Worm (Caenorhabditis elegans) whole organism, late embryonic: ENCODE results near the gene C17F4.12.
"Not testable (repeated sequence)": the region's sequence is repeated elsewhere in the genome, so short reads cannot be mapped to it uniquely, and the experiment has no call there.

ENCODE experiments used
- C38D4.7 ChIP-seq: fragments of 200-800 bp; sonication (Bioruptor generic); optimal IDR thresholded peaks from 2 replicates; lab custom pipeline; 2018; ENCODE audit warnings: mild to moderate bottlenecking, missing genetic modification characterization, moderate library complexity, missing compliant biosample characterization
- F13H6.1 ChIP-seq: sonication (generic microtip); optimal IDR thresholded peaks from 2 replicates; lab custom pipeline; 2016; ENCODE audit warnings: missing genetic modification characterization, missing compliant biosample characterization
- T23F11.4 ChIP-seq: fragments of 200-800 bp; sonication (Bioruptor generic); optimal IDR thresholded peaks from 2 replicates; lab custom pipeline; 2018; ENCODE audit warnings: mild to moderate bottlenecking, missing genetic modification characterization, missing compliant biosample characterization
- ceh-14 ChIP-seq: sonication (generic microtip); optimal IDR thresholded peaks from 2 replicates; lab custom pipeline; 2016; ENCODE audit warnings: missing genotype, missing genetic modification characterization, missing compliant biosample characterization
- ceh-18 ChIP-seq: sonication (generic microtip); optimal IDR thresholded peaks from 2 replicates; lab custom pipeline; 2016; ENCODE audit warnings: missing genetic modification characterization, missing compliant biosample characterization
- ceh-24 ChIP-seq: sonication (generic microtip); optimal IDR thresholded peaks from 2 replicates; lab custom pipeline; 2016; ENCODE audit warnings: mild to moderate bottlenecking, missing genetic modification characterization, missing compliant biosample characterization
- ceh-45 ChIP-seq: fragments of 200-800 bp; sonication (Bioruptor generic); IDR thresholded peaks from 2 replicates; pipeline ENCODE4 v1.3.6; 2022; ENCODE audit warnings: missing genetic modification reagents, missing genetic modification characterization, missing compliant biosample characterization
- ceh-48 ChIP-seq: sonication (generic microtip); optimal IDR thresholded peaks from 2 replicates; lab custom pipeline; 2016; ENCODE audit warnings: missing genetic modification characterization, inconsistent platforms, missing compliant biosample characterization
- ceh-6 ChIP-seq: fragments of 200-800 bp; sonication (Bioruptor generic); optimal IDR thresholded peaks from 2 replicates; lab custom pipeline; 2018; ENCODE audit warnings: mild to moderate bottlenecking, missing genetic modification characterization, missing compliant biosample characterization
- dmd-4 ChIP-seq: sonication (generic microtip); optimal IDR thresholded peaks from 2 replicates; lab custom pipeline; 2016; ENCODE audit warnings: borderline replicate concordance, missing genetic modification characterization, missing compliant biosample characterization
- dve-1 ChIP-seq: sonication (generic microtip); optimal IDR thresholded peaks from 2 replicates; lab custom pipeline; 2017; ENCODE audit warnings: antibody characterized with exemption, mild to moderate bottlenecking, missing genetic modification characterization, missing compliant biosample characterization
- elt-2 ChIP-seq: sonication (generic microtip); optimal IDR thresholded peaks from 2 replicates; lab custom pipeline; 2016; ENCODE audit warnings: missing genetic modification reagents, missing genetic modification characterization, missing compliant biosample characterization
- elt-4 ChIP-seq: sonication (generic microtip); optimal IDR thresholded peaks from 2 replicates; lab custom pipeline; 2016; ENCODE audit warnings: missing genetic modification characterization, missing compliant biosample characterization
- eyg-1 ChIP-seq: sonication (generic microtip); optimal IDR thresholded peaks from 2 replicates; lab custom pipeline; 2016; ENCODE audit warnings: missing genotype, missing genetic modification characterization, missing compliant biosample characterization
- fkh-6 ChIP-seq: sonication (generic microtip); optimal IDR thresholded peaks from 2 replicates; lab custom pipeline; 2016; ENCODE audit warnings: missing genetic modification characterization, missing compliant biosample characterization
- gmeb-2 ChIP-seq: sonication (generic microtip); optimal IDR thresholded peaks from 2 replicates; lab custom pipeline; 2016; ENCODE audit warnings: missing genetic modification characterization, inconsistent platforms, missing compliant biosample characterization
- hlh-13 ChIP-seq: fragments of 200-800 bp; sonication (Bioruptor generic); optimal IDR thresholded peaks from 2 replicates; lab custom pipeline; 2018; ENCODE audit warnings: mild to moderate bottlenecking, missing genetic modification characterization, missing compliant biosample characterization
- hlh-15 ChIP-seq: sonication (generic microtip); optimal IDR thresholded peaks from 2 replicates; lab custom pipeline; 2016; ENCODE audit warnings: missing genetic modification characterization, missing compliant biosample characterization
- hlh-30 ChIP-seq: sonication (generic microtip); optimal IDR thresholded peaks from 2 replicates; lab custom pipeline; 2017; ENCODE audit warnings: antibody characterized with exemption, missing genetic modification characterization, missing compliant biosample characterization; ENCODE audit not compliant: insufficient read depth
- hlh-6 ChIP-seq: sonication (generic microtip); optimal IDR thresholded peaks from 2 replicates; lab custom pipeline; 2016; ENCODE audit warnings: missing genotype, missing genetic modification characterization, missing compliant biosample characterization
- nhr-11 ChIP-seq: fragments of 150-350 bp; optimal IDR thresholded peaks from 2 replicates; lab custom pipeline; 2014; ENCODE audit warnings: missing biosample characterization, missing genetic modification characterization
- nhr-232 ChIP-seq: sonication (generic microtip); optimal IDR thresholded peaks from 2 replicates; lab custom pipeline; 2016; ENCODE audit warnings: missing genetic modification characterization, missing compliant biosample characterization
- npax-4 ChIP-seq: sonication (generic microtip); optimal IDR thresholded peaks from 2 replicates; lab custom pipeline; 2016; ENCODE audit warnings: missing genetic modification characterization, missing compliant biosample characterization
- pag-3 ChIP-seq: sonication (generic microtip); optimal IDR thresholded peaks from 2 replicates; lab custom pipeline; 2016; ENCODE audit warnings: missing compliant biosample characterization, missing genetic modification characterization, borderline replicate concordance
- pax-1 ChIP-seq: fragments of 150-350 bp; optimal IDR thresholded peaks from 2 replicates; lab custom pipeline; 2014; ENCODE audit warnings: missing biosample characterization, missing genetic modification characterization
- pha-2 ChIP-seq: sonication (generic microtip); optimal IDR thresholded peaks from 2 replicates; lab custom pipeline; 2017; ENCODE audit warnings: mild to moderate bottlenecking, missing genetic modification characterization, missing compliant biosample characterization
- pqm-1 ChIP-seq: sonication (generic microtip); optimal IDR thresholded peaks from 2 replicates; lab custom pipeline; 2016; ENCODE audit warnings: missing genetic modification characterization, missing compliant biosample characterization
- pros-1 ChIP-seq: fragments of 150-350 bp; optimal IDR thresholded peaks from 2 replicates; lab custom pipeline; 2014; ENCODE audit warnings: missing biosample characterization, missing genetic modification reagents, missing genetic modification characterization
- sox-2 ChIP-seq: fragments of 200-800 bp; sonication (Bioruptor generic); IDR thresholded peaks from 2 replicates; pipeline ENCODE4 v1.3.6; 2022; ENCODE audit warnings: missing genetic modification reagents, missing genetic modification characterization, missing compliant biosample characterization
- syd-9 ChIP-seq: sonication (generic microtip); optimal IDR thresholded peaks from 2 replicates; lab custom pipeline; 2016; ENCODE audit warnings: mild to moderate bottlenecking, missing genetic modification characterization, moderate library complexity, missing compliant biosample characterization
- ttx-3 ChIP-seq: sonication (generic microtip); optimal IDR thresholded peaks from 2 replicates; lab custom pipeline; 2016; ENCODE audit warnings: missing genetic modification reagents, missing genetic modification characterization, missing compliant biosample characterization
- unc-3 ChIP-seq, 2 experiments: fragments of 200-800 bp in 1 of 2; sonication (Bioruptor generic) in 1 of 2; sonication (generic microtip) in 1 of 2; conservative IDR thresholded peaks in 1 of 2; optimal IDR thresholded peaks in 1 of 2; 2 replicates each; pipeline versions ENCODE4 v1.3.6 to Lab custom; 2016 to 2022; ENCODE audit warnings: missing compliant biosample characterization in 2 of 2, missing genetic modification characterization in 2 of 2, missing genetic modification reagents in 1 of 2
- unc-55 ChIP-seq: sonication (generic microtip); optimal IDR thresholded peaks from 2 replicates; lab custom pipeline; 2017; ENCODE audit warnings: missing biosample characterization, missing genetic modification reagents, missing genetic modification characterization
- unc-86 ChIP-seq: sonication (generic microtip); optimal IDR thresholded peaks from 2 replicates; lab custom pipeline; 2016; ENCODE audit warnings: missing genetic modification characterization, missing compliant biosample characterization
- zip-5 ChIP-seq: sonication (generic microtip); optimal IDR thresholded peaks from 2 replicates; lab custom pipeline; 2016; ENCODE audit warnings: missing genetic modification characterization, missing compliant biosample characterization

C17F4.12 gene

DNA sequence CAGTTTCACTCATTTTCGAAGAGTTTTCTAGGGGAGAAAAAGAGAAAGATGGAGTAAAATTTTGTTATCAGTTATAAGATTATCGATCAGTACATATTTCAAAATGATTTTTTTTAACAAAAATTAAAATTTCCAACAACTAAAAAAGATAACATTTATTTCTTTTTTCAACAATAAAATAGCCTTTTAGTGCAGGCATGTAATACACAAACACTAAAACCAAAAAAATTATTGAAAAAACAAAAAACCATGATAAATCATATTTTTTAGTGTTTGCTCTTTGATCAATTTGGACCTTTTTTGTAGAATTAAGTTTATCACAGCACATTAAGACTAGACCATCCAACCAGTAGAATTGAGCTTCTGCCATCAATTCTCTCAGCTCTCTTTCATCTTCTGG lies 19.3 kb downstream of the C17F4.12 start, which contains the start of gene ZC239.15:
Gene ZC239.15 (minus strand): TSS at position 101 of the 400 bp plus-strand sequence.
- TF ChIP-seq hlh-13 (GFP tag; lab: Kevin White, UChicago) = no peak
- no peak for TF ChIP-seq hlh-6

DNA sequence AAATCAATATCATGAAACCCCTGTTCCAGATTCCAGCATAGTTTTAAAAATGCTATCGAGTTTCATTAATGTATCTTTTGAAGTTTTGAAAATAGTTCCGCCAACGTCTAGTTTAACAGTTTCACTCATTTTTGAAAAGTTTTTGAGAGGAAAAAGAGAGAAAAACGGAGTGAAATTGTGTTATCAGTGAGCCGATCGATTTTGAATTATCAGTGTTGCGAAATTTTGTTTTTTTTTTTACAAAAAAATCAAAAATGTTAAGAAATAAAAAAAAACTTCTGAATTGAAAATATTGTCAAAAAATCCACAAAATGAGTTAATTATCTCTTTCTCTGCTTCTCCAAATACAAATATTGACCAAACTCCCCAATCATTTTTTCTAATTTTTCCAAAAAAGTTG lies 21.3 kb downstream of the C17F4.12 start, which contains the start of gene ZC239.13:
Gene ZC239.13 (minus strand): TSS at position 154 of the 400 bp plus-strand sequence.
- no peak for TF ChIP-seq ceh-18
- TF ChIP-seq dmd-4 (tag; lab: Kevin White, UChicago) = no peak
- no peak for TF ChIP-seq ceh-45 (GFP tag; lab: Robert Waterston, UW)
- no peak for TF ChIP-seq nhr-11 (tag; lab: Kevin White, UChicago)
- no peak for TF ChIP-seq npax-4
- no peak for TF ChIP-seq elt-2 (tag; lab: Kevin White, UChicago)
- TF ChIP-seq, all 69 proteins: peak for 0

DNA sequence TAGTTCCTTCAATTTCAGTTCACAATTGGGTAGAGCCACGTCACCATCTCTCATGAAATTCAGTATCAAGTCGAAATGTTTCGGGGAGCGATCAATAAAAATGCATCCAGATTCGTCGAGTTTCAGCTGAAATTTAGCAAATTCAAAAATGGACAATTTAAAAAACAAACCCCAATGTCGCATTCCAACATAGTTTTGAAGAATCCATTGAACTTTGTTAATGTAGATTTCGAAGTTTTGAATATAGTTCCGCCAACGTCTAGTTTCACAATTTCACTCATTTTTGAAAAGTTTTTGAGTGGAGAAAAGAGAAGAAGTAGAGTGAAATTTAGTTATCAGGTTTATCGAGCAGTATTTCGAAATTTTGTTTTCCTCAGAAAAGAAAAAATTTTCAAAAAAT lies 22.2 kb downstream of the C17F4.12 start, which contains the start of gene ZC239.14:
Gene ZC239.14 (minus strand): TSS at position 305 of the 400 bp plus-strand sequence.
- TF ChIP-seq hlh-15 (no peak), fkh-6 (tag; lab: Kevin White, UChicago) (no peak), unc-86 (no peak), npax-4 (no peak), ceh-48 (tag; lab: Kevin White, UChicago) (no peak), nhr-232 (no peak), syd-9 (no peak), dve-1 (tag; lab: Kevin White, UChicago) (no peak)

DNA sequence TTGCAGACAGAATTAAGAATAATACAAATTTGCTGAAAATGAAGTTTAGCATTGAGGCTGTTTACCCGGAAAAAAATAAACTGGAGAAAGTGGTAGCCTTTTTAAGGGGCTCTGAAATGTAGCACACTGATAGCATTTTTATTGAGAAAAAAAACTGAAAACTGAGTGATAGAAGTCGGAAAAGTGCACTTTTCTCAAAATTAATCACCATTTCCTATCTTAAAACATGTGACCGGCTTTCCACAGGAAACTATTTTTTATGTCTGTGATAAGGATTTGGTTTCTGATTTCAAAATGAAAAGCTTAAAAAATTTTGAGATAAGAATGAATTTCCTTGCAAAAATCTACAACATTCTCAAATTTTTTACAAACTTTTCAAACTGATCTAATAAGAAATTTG lies 23.2 kb downstream of the C17F4.12 start, which contains the start of gene ZC239.22:
Gene ZC239.22 (minus strand): TSS at position 101 of the 400 bp plus-strand sequence.
- TF ChIP-seq ceh-14 (tag; lab: Kevin White, UChicago) (no peak), gmeb-2 (no peak), F13H6.1 (tag; lab: Kevin White, UChicago) (no peak), sox-2 (GFP tag; lab: Robert Waterston, UW) (no peak), hlh-15 (no peak), nhr-232 (no peak), pha-2 (no peak), pqm-1 (tag; lab: Kevin White, UChicago) (no peak), nhr-11 (tag; lab: Kevin White, UChicago) (no peak), pros-1 (tag; lab: Kevin White, UChicago) (no peak), T23F11.4 (no peak), pag-3 (tag; lab: Kevin White, UChicago) (no peak), ceh-6 (GFP tag; lab: Kevin White, UChicago) (no peak), ttx-3 (tag; lab: Kevin White, UChicago) (no peak), elt-4 (no peak), pax-1 (tag; lab: Kevin White, UChicago) (no peak), C38D4.7 (GFP tag; lab: Kevin White, UChicago) (no peak)

DNA sequence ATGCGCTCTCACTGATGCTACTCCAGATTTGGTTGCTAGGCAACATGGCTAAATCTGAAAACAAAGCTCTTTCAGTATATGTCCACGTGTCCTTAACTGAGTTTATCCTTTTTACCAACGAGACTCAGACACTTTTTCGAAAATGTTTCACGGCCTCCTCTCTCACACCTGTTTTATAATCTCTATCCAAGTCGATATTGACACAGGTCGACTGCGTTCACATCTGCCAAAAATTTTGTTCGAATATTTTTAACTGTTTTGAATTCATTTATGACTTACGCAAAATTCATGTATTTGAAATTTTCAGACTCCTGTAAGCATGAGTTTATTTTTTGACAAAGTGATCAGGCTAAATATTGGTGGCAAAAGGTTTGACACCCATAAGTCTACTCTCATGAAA lies 28.2 kb downstream of the C17F4.12 start, which contains the start of gene ZC239.3:
Gene ZC239.3 (plus strand): TSS at position 301 of the 400 bp plus-strand sequence.
- not testable (repeated sequence) for TF ChIP-seq C38D4.7 (GFP tag; lab: Kevin White, UChicago); hlh-30 (tag; lab: Kevin White, UChicago); ceh-24 (tag; lab: Kevin White, UChicago)

DNA sequence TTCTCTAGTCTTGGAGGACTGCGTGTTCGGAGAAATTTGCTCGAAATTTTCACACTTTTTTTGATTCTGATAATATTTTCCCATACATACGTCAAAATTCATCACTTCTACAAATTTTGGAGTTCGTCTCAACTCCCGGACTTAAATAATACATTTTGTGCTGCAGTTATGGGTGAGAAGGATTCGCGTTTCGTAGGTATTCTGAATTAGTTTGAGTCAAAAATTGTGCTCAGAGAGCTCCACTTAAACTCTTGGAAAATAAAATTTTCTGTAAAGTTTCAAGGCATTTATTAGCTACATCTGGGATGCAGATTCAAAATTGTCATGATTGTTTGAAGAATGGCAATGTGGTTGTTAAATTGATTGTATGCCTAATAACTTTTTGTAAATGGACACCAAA lies 30.1 kb downstream of the C17F4.12 start, which contains the start of gene ZC239.4:
Gene ZC239.4 (plus strand): TSS at position 301 of the 400 bp plus-strand sequence.
- TF ChIP-seq unc-55 = no peak
- no peak for TF ChIP-seq C38D4.7 (GFP tag; lab: Kevin White, UChicago)
- TF ChIP-seq zip-5 (tag; lab: Kevin White, UChicago) = no peak
- no peak for TF ChIP-seq fkh-6 (tag; lab: Kevin White, UChicago)
- TF ChIP-seq eyg-1 (tag; lab: Kevin White, UChicago) = no peak
- no peak for TF ChIP-seq pqm-1 (tag; lab: Kevin White, UChicago)
- TF ChIP-seq unc-3 (GFP tag; conservative IDR thresholded peaks at IDR 0.05; lab: Robert Waterston, UW) = no peak
- no peak for TF ChIP-seq unc-3 (tag; optimal IDR thresholded peaks at IDR 0.05; lab: Kevin White, UChicago)
- TF ChIP-seq gmeb-2 = no peak
- no peak for TF ChIP-seq ceh-24 (tag; lab: Kevin White, UChicago)
